Fruit fly (Drosophila melanogaster): ENCODE results near the gene Cyp316a1.

Gene Cyp316a1

dm6 chr3L:7521847-7522246, 30.2 kb downstream of the Cyp316a1 start (continued):
- TF ChIP-seq ATbp (GFP tag; optimal IDR thresholded peaks at IDR 0.05) (no peak), CG2889 (GFP tag; IDR thresholded peaks at IDR 0.05) (no peak), Lpt (GFP tag; optimal IDR thresholded peaks at IDR 0.05) (no peak), sens (GFP tag) (peak; percentile 39), ewg (GFP tag; optimal IDR thresholded peaks at IDR 0.05) (peak; percentile 9), chn (GFP tag; optimal IDR thresholded peaks at IDR 0.05) (no peak), dm (GFP tag; optimal IDR thresholded peaks at IDR 0.05) (no peak), gfzf (GFP tag; optimal IDR thresholded peaks at IDR 0.05) (no peak), bigmax (GFP tag; optimal IDR thresholded peaks at IDR 0.05) (no peak), ttk (GFP tag; IDR thresholded peaks at IDR 0.05) (0 out of 2 replicates have a peak, but pooled peaks have one; percentile 15), gro (GFP tag; optimal IDR thresholded peaks at IDR 0.05) (no peak), CG10209 (GFP tag; optimal IDR thresholded peaks at IDR 0.05) (peak; percentile 28), Hmx (GFP tag; optimal IDR thresholded peaks at IDR 0.05) (no peak), fd64A (GFP tag; optimal IDR thresholded peaks at IDR 0.05) (no peak), crc (GFP tag; optimal IDR thresholded peaks at IDR 0.05) (no peak), Dfd (GFP tag; optimal IDR thresholded peaks at IDR 0.05) (no peak), CG43689 (GFP tag; IDR thresholded peaks at IDR 0.05) (no peak), hkb (optimal IDR thresholded peaks at IDR 0.05) (no peak), hkb (GFP tag; IDR thresholded peaks at IDR 0.05) (peak; percentile 60; the same call in 1 of the 2 replicates), toy (GFP tag; IDR thresholded peaks at IDR 0.05) (no peak), CG34376 (GFP tag; optimal IDR thresholded peaks at IDR 0.05) (no peak), CG17328 (GFP tag; IDR thresholded peaks at IDR 0.05) (peak; percentile 64), CG17829 (tag; optimal IDR thresholded peaks at IDR 0.05) (no peak), tin (GFP tag; optimal IDR thresholded peaks at IDR 0.05) (no peak), CG11560 (tag; IDR thresholded peaks at IDR 0.05) (no peak), HLH4C (GFP tag; IDR thresholded peaks at IDR 0.05; ENCODE audit: partially characterized antibody) (no peak), CG9437 (GFP tag; optimal IDR thresholded peaks at IDR 0.05) (peak; percentile 21), nau (GFP tag; optimal IDR thresholded peaks at IDR 0.05) (no peak), CG5245 (GFP tag; optimal IDR thresholded peaks at IDR 0.05) (no peak), Deaf1 (tag; optimal IDR thresholded peaks at IDR 0.05) (no peak), CG17186 (GFP tag; optimal IDR thresholded peaks at IDR 0.05) (no peak), wek (GFP tag; optimal IDR thresholded peaks at IDR 0.05) (no peak), NK7.1 (GFP tag; optimal IDR thresholded peaks at IDR 0.05) (no peak), Fer2 (tag; optimal IDR thresholded peaks at IDR 0.05) (no peak), grn (GFP tag; optimal IDR thresholded peaks at IDR 0.05) (no peak), org-1 (GFP tag; optimal IDR thresholded peaks at IDR 0.05) (no peak), CG12744 (GFP tag; optimal IDR thresholded peaks at IDR 0.05) (no peak), pita (GFP tag; optimal IDR thresholded peaks at IDR 0.05) (no peak), Chrac-16 (GFP tag; optimal IDR thresholded peaks at IDR 0.05) (peak; percentile 7), Xbp1 (GFP tag; optimal IDR thresholded peaks at IDR 0.05) (peak; percentile 23), bowl (GFP tag; IDR thresholded peaks at IDR 0.05) (no peak), ERR (GFP tag; optimal IDR thresholded peaks at IDR 0.05) (no peak), CG10654 (GFP tag; optimal IDR thresholded peaks at IDR 0.05) (no peak), dpn (GFP tag; optimal IDR thresholded peaks at IDR 0.05) (peak in 1 of 2 experiments; percentile 12), pan (optimal IDR thresholded peaks at IDR 0.05) (no peak), pan (GFP tag; optimal IDR thresholded peaks at IDR 0.05 in 1 of 2, IDR thresholded peaks at IDR 0.05 in 1 of 2) (peak in 1 of 2 experiments; percentile 54), ara (GFP tag; IDR thresholded peaks at IDR 0.05) (no peak), Xrp1 (GFP tag; IDR thresholded peaks at IDR 0.05) (peak; percentile 71), PHDP (tag; optimal IDR thresholded peaks at IDR 0.05) (no peak), Blimp-1 (GFP tag; optimal IDR thresholded peaks at IDR 0.05) (peak; percentile 59), schlank (tag; optimal IDR thresholded peaks at IDR 0.05) (no peak), crp (GFP tag; optimal IDR thresholded peaks at IDR 0.05) (no peak), cato (GFP tag; optimal IDR thresholded peaks at IDR 0.05; ENCODE audit: borderline replicate concordance) (no peak)
